Worm (Caenorhabditis elegans) whole organism, young adult: ENCODE data around the gene mes-4.

Source experiments
- B0019.2 ChIP-seq: fragments of 200-800 bp; sonication (Bioruptor generic); conservative IDR thresholded peaks from 2 replicates; pipeline ENCODE4 v1.3.6; 2022; ENCODE audit warnings: missing genetic modification reagents, missing genetic modification characterization, missing compliant biosample characterization
- B0261.1 ChIP-seq: sonication (generic microtip); optimal IDR thresholded peaks from 2 replicates; lab custom pipeline; 2016; ENCODE audit warnings: mild to moderate bottlenecking, missing genetic modification characterization, moderate library complexity, missing compliant biosample characterization
- C06A6.2 ChIP-seq: fragments of 200-800 bp; sonication (Bioruptor generic); conservative IDR thresholded peaks from 2 replicates; pipeline ENCODE4 v1.3.6; 2022; ENCODE audit warnings: missing genetic modification characterization, missing compliant biosample characterization
- F22D6.2 ChIP-seq: sonication (generic microtip); optimal IDR thresholded peaks from 2 replicates; lab custom pipeline; 2016; ENCODE audit warnings: mild to moderate bottlenecking, missing genetic modification characterization, missing compliant biosample characterization
- F23B12.7 ChIP-seq: sonication (generic microtip); optimal IDR thresholded peaks from 2 replicates; lab custom pipeline; 2017; ENCODE audit warnings: missing genetic modification characterization, mild to moderate bottlenecking, missing compliant biosample characterization, antibody characterized with exemption, moderate library complexity; ENCODE audit not compliant: insufficient read depth
- F39B2.1 ChIP-seq: fragments of 200-800 bp; sonication (Bioruptor generic); IDR thresholded peaks from 2 replicates; pipeline ENCODE4 v1.3.6; 2022; ENCODE audit warnings: missing genetic modification reagents, missing genetic modification characterization, missing compliant biosample characterization
- F57A8.1 ChIP-seq: fragments of 200-800 bp; sonication (Bioruptor generic); optimal IDR thresholded peaks from 2 replicates; lab custom pipeline; 2018; ENCODE audit warnings: mild to moderate bottlenecking, missing genetic modification characterization, moderate library complexity, missing compliant biosample characterization
- K12H6.12 ChIP-seq: fragments of 200-800 bp; sonication (Bioruptor generic); optimal IDR thresholded peaks from 2 replicates; lab custom pipeline; 2018; ENCODE audit warnings: mild to moderate bottlenecking, missing genetic modification characterization, missing compliant biosample characterization
- Y53G8AR.9 ChIP-seq: fragments of 200-800 bp; sonication (Bioruptor generic); conservative IDR thresholded peaks from 2 replicates; pipeline ENCODE4 v1.3.6; 2022; ENCODE audit warnings: missing genetic modification reagents, missing genetic modification characterization, missing compliant biosample characterization
- Y56A3A.18 ChIP-seq: fragments of 200-800 bp; sonication (Bioruptor generic); IDR thresholded peaks from 2 replicates; pipeline ENCODE4 v1.3.6; 2022; ENCODE audit warnings: missing genetic modification reagents, missing genetic modification characterization, missing compliant biosample characterization
- Y67H2A.10 ChIP-seq: fragments of 200-800 bp; sonication (Bioruptor generic); conservative IDR thresholded peaks from 2 replicates; pipeline ENCODE4 v1.3.6; 2022; ENCODE audit warnings: missing genetic modification reagents, missing genetic modification characterization, missing compliant biosample characterization
- Y79H2A.3 ChIP-seq: fragments of 200-800 bp; sonication (Bioruptor generic); conservative IDR thresholded peaks from 2 replicates; pipeline ENCODE4 v1.3.6; 2022; ENCODE audit warnings: missing genetic modification reagents, missing genetic modification characterization, missing compliant biosample characterization
- Y95B8A.8 ChIP-seq: fragments of 200-800 bp; sonication (Bioruptor generic); IDR thresholded peaks from 2 replicates; pipeline ENCODE4 v1.3.6; 2022; ENCODE audit warnings: missing genetic modification reagents, missing genetic modification characterization, missing compliant biosample characterization
- ama-1 ChIP-seq, 3 experiments: fragments of 150-350 bp in 1 of 3; sonication (generic microtip) in 2 of 3; optimal IDR thresholded peaks; 2 replicates each; lab custom pipeline; 2014 to 2018; ENCODE audit warnings: missing biosample characterization in 2 of 3, missing genetic modification characterization in 2 of 3, missing genetic modification reagents in 2 of 3
- atf-7 ChIP-seq: sonication (generic microtip); optimal IDR thresholded peaks from 2 replicates; lab custom pipeline; 2017; ENCODE audit warnings: mild to moderate bottlenecking, missing genetic modification characterization, missing compliant biosample characterization
- attf-3 ChIP-seq: fragments of 200-800 bp; sonication (Bioruptor generic); conservative IDR thresholded peaks from 2 replicates; pipeline ENCODE4 v1.3.6; 2022; ENCODE audit warnings: missing genetic modification reagents, missing genetic modification characterization, missing compliant biosample characterization
- attf-5 ChIP-seq: fragments of 200-800 bp; sonication (Bioruptor generic); optimal IDR thresholded peaks from 2 replicates; lab custom pipeline; 2018; ENCODE audit warnings: mild to moderate bottlenecking, missing genetic modification characterization, missing compliant biosample characterization
- attf-6 ChIP-seq: fragments of 200-800 bp; sonication (Bioruptor generic); IDR thresholded peaks from 2 replicates; pipeline ENCODE4 v1.3.6; 2022; ENCODE audit warnings: missing genetic modification reagents, missing genetic modification characterization, missing compliant biosample characterization
- bed-1 ChIP-seq: fragments of 200-800 bp; sonication (Bioruptor generic); IDR thresholded peaks from 2 replicates; pipeline ENCODE4 v1.3.6; 2022; ENCODE audit warnings: missing genetic modification reagents, missing genetic modification characterization, missing compliant biosample characterization
- cebp-2 ChIP-seq: fragments of 200-800 bp; sonication (Bioruptor generic); IDR thresholded peaks from 2 replicates; pipeline ENCODE4 v1.3.6; 2022; ENCODE audit warnings: missing genetic modification characterization, missing compliant biosample characterization
- chd-7 ChIP-seq: sonication (generic microtip); optimal IDR thresholded peaks from 2 replicates; lab custom pipeline; 2016; ENCODE audit warnings: mild to moderate bottlenecking, missing genetic modification characterization, moderate library complexity, missing compliant biosample characterization
- die-1 ChIP-seq: sonication (generic microtip); optimal IDR thresholded peaks from 2 replicates; lab custom pipeline; 2016; ENCODE audit warnings: missing genotype, mild to moderate bottlenecking, missing genetic modification characterization, missing compliant biosample characterization
- dox-1 ChIP-seq: fragments of 200-800 bp; sonication (Bioruptor generic); IDR thresholded peaks from 2 replicates; pipeline ENCODE4 v1.3.6; 2022; ENCODE audit warnings: missing genetic modification reagents, missing genetic modification characterization, missing compliant biosample characterization
- dpff-1 ChIP-seq: sonication (generic microtip); optimal IDR thresholded peaks from 2 replicates; lab custom pipeline; 2017; ENCODE audit warnings: mild to moderate bottlenecking, missing genetic modification characterization, missing compliant biosample characterization
- dpl-1 ChIP-seq: fragments of 150-350 bp; optimal IDR thresholded peaks from 2 replicates; lab custom pipeline; 2014; ENCODE audit warnings: missing biosample characterization, missing genetic modification reagents, missing genetic modification characterization
- efl-1 ChIP-seq: fragments of 150-350 bp; optimal IDR thresholded peaks from 2 replicates; lab custom pipeline; 2014; ENCODE audit warnings: missing biosample characterization, missing genetic modification reagents, missing genetic modification characterization
- egl-44 ChIP-seq: fragments of 200-800 bp; sonication (Bioruptor generic); IDR thresholded peaks from 2 replicates; pipeline ENCODE4 v1.3.6; 2022; ENCODE audit warnings: missing genetic modification reagents, missing genetic modification characterization, missing compliant biosample characterization
- ekl-4 ChIP-seq: fragments of 200-800 bp; sonication (Bioruptor generic); IDR thresholded peaks from 2 replicates; pipeline ENCODE4 v1.3.6; 2022; ENCODE audit warnings: missing genetic modification reagents, missing genetic modification characterization, missing compliant biosample characterization
- him-1 ChIP-seq: sonication (generic microtip); optimal IDR thresholded peaks from 2 replicates; lab custom pipeline; 2016; ENCODE audit warnings: missing genotype, missing genetic modification reagents, missing genetic modification characterization, missing compliant biosample characterization
- hsf-1 ChIP-seq: fragments of 200-800 bp; sonication (Bioruptor generic); IDR thresholded peaks from 2 replicates; pipeline ENCODE4 v1.3.6; 2022; ENCODE audit warnings: missing genetic modification reagents, missing genetic modification characterization, missing compliant biosample characterization
- lag-1 ChIP-seq: fragments of 200-800 bp; sonication (Bioruptor generic); IDR thresholded peaks from 2 replicates; pipeline ENCODE4 v1.3.6; 2022; ENCODE audit warnings: missing genetic modification reagents, missing genetic modification characterization, missing compliant biosample characterization
- let-526 ChIP-seq: fragments of 200-800 bp; sonication (Bioruptor generic); IDR thresholded peaks from 2 replicates; pipeline ENCODE4 v1.3.6; 2022; ENCODE audit warnings: missing genetic modification reagents, missing genetic modification characterization, missing compliant biosample characterization
- let-607 ChIP-seq, 2 experiments: fragments of 200-800 bp in 1 of 2; sonication (Bioruptor generic) in 1 of 2; sonication (generic microtip) in 1 of 2; optimal IDR thresholded peaks; 2 replicates each; lab custom pipeline; 2016 to 2018; ENCODE audit warnings: mild to moderate bottlenecking in 2 of 2, missing compliant biosample characterization in 2 of 2, missing genetic modification characterization in 2 of 2, moderate library complexity in 2 of 2, missing genotype in 1 of 2
- lin-40 ChIP-seq: sonication (generic microtip); optimal IDR thresholded peaks from 2 replicates; lab custom pipeline; 2016; ENCODE audit warnings: missing genetic modification characterization, mild to moderate bottlenecking, missing compliant biosample characterization, missing genotype, missing genetic modification reagents
- lin-54 ChIP-seq: fragments of 200-800 bp; sonication (Bioruptor generic); optimal IDR thresholded peaks from 2 replicates; lab custom pipeline; 2018; ENCODE audit warnings: mild to moderate bottlenecking, missing genetic modification characterization, missing compliant biosample characterization
- madf-10 ChIP-seq: sonication (generic microtip); optimal IDR thresholded peaks from 2 replicates; lab custom pipeline; 2016; ENCODE audit warnings: mild to moderate bottlenecking, missing genetic modification characterization, missing compliant biosample characterization
- madf-3 ChIP-seq: fragments of 200-800 bp; sonication (Bioruptor generic); IDR thresholded peaks from 2 replicates; pipeline ENCODE4 v1.3.6; 2022; ENCODE audit warnings: missing genetic modification reagents, missing genetic modification characterization, missing compliant biosample characterization
- madf-8 ChIP-seq: fragments of 200-800 bp; sonication (Bioruptor generic); conservative IDR thresholded peaks from 2 replicates; pipeline ENCODE4 v1.3.6; 2022; ENCODE audit warnings: missing genetic modification reagents, missing genetic modification characterization, missing compliant biosample characterization
- mcd-1 ChIP-seq: fragments of 200-800 bp; sonication (Bioruptor generic); IDR thresholded peaks from 2 replicates; pipeline ENCODE4 v1.3.6; 2022; ENCODE audit warnings: missing genetic modification reagents, missing genetic modification characterization, missing compliant biosample characterization
- mes-4 ChIP-seq: sonication (generic microtip); optimal IDR thresholded peaks from 2 replicates; lab custom pipeline; 2016; ENCODE audit warnings: missing genotype, missing genetic modification characterization, missing compliant biosample characterization
- mxl-1 ChIP-seq: sonication (generic microtip); optimal IDR thresholded peaks from 2 replicates; lab custom pipeline; 2016; ENCODE audit warnings: missing genetic modification characterization, missing compliant biosample characterization
- pha-4 ChIP-seq: fragments of 150-350 bp; sonication (generic microtip); optimal IDR thresholded peaks from 2 replicates; lab custom pipeline; 2014; ENCODE audit warnings: missing biosample characterization, missing genetic modification reagents, missing genetic modification characterization
- repo-1 ChIP-seq: sonication (generic microtip); optimal IDR thresholded peaks from 2 replicates; lab custom pipeline; 2017; ENCODE audit warnings: mild to moderate bottlenecking, missing genetic modification characterization, missing compliant biosample characterization
- rpc-1 ChIP-seq, 2 experiments: fragments of 150-350 bp in 1 of 2; sonication (generic microtip) in 1 of 2; optimal IDR thresholded peaks; 2 replicates each; lab custom pipeline; 2014 to 2018; ENCODE audit warnings: missing biosample characterization in 1 of 2, missing genetic modification characterization in 1 of 2, missing genetic modification reagents in 1 of 2, missing genotype in 1 of 2
- snpc-4 ChIP-seq, 5 experiments: fragments of 150-350 bp in 1 of 5; sonication (generic microtip) in 4 of 5; optimal IDR thresholded peaks; 2 replicates each; lab custom pipeline; 2014 to 2018; ENCODE audit warnings: missing genetic modification characterization in 5 of 5, missing biosample characterization in 3 of 5, antibody characterized with exemption in 2 of 5, mild to moderate bottlenecking in 2 of 5, missing compliant biosample characterization in 2 of 5, missing genotype in 2 of 5, moderate library complexity in 2 of 5, missing genetic modification reagents in 1 of 5
- tbx-9 ChIP-seq: sonication (generic microtip); optimal IDR thresholded peaks from 2 replicates; lab custom pipeline; 2016; ENCODE audit warnings: borderline replicate concordance, missing genetic modification characterization, inconsistent platforms, missing compliant biosample characterization
- unc-130 ChIP-seq: sonication (generic microtip); optimal IDR thresholded peaks from 2 replicates; lab custom pipeline; 2016; ENCODE audit warnings: missing genetic modification reagents, missing genetic modification characterization, missing compliant biosample characterization
- zfh-2 ChIP-seq: fragments of 200-800 bp; sonication (Bioruptor generic); conservative IDR thresholded peaks from 2 replicates; pipeline ENCODE4 v1.3.6; 2022; ENCODE audit warnings: missing genetic modification reagents, missing genetic modification characterization, missing compliant biosample characterization

Gene mes-4

DNA sequence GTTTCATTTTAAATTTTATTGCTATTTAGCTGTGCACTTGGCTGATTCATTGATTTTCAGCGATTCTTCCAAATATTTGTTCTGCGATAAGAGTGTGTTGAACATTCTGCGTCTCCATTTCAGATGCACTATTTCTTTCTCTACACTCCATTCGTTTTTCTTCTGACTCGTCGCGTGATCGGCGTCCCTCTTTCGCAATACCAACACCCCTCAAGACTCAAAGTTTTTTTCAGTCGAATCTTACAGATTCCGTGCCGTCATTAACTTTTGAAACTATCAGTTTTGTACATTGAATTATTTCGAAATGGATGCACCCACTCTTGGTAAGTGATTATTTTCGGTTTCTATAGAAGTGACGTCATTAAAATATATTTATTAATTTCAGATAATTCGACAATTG is 25.6 kb upstream of the mes-4 start, which contains the start of gene frm-10 (continued):
- peak; percentile 84 for TF ChIP-seq atf-7 (tag; lab: Kevin White, UChicago)
- TF ChIP-seq Y95B8A.8 = no peak
- no peak for TF ChIP-seq him-1
- no peak for TF ChIP-seq repo-1 (tag; lab: Kevin White, UChicago)
- no peak for TF ChIP-seq F57A8.1 (GFP tag; lab: Kevin White, UChicago)
- TF ChIP-seq madf-8 (GFP tag; lab: Robert Waterston, UW) = no peak
- no peak for TF ChIP-seq F22D6.2 (tag; lab: Kevin White, UChicago)
- no peak for TF ChIP-seq mes-4 (tag; lab: Kevin White, UChicago)
- TF ChIP-seq chd-7 (tag; lab: Kevin White, UChicago) = no peak
- TF ChIP-seq mcd-1 (GFP tag; lab: Robert Waterston, UW) = no peak; the same call in 1 of the 2 replicates
- TF ChIP-seq B0019.2 = no peak
- TF ChIP-seq let-607 (tag; optimal IDR thresholded peaks at IDR 0.05; lab: Kevin White, UChicago) = peak; percentile 40 to 79
- TF ChIP-seq K12H6.12 (tag; lab: Kevin White, UChicago) = no peak
- TF ChIP-seq lin-54 = no peak
- no peak for TF ChIP-seq mxl-1 (tag; lab: Kevin White, UChicago)
- peak; percentile 84; the same call in 1 of the 2 replicates for TF ChIP-seq dox-1 (GFP tag; lab: Robert Waterston, UW)
- peak; percentile 93 for TF ChIP-seq attf-5 (GFP tag; lab: Kevin White, UChicago)
- TF ChIP-seq F39B2.1 (GFP tag; lab: Robert Waterston, UW) = no peak
- no peak for TF ChIP-seq cebp-2 (GFP tag; lab: Robert Waterston, UW)
- TF ChIP-seq bed-1 (GFP tag; lab: Robert Waterston, UW) = no peak
- no peak for TF ChIP-seq Y67H2A.10 (GFP tag; lab: Robert Waterston, UW)
- TF ChIP-seq attf-6 (GFP tag; lab: Robert Waterston, UW) = no peak
- TF ChIP-seq ama-1 (optimal IDR thresholded peaks at IDR 0.05; lab: Kevin White, UChicago) = no peak
- no peak for TF ChIP-seq ama-1 (GFP tag; optimal IDR thresholded peaks at IDR 0.05; lab: Kevin White, UChicago)
- no peak for TF ChIP-seq hsf-1 (GFP tag; lab: Robert Waterston, UW)
- peak; percentile 69 for TF ChIP-seq lin-40 (tag; lab: Kevin White, UChicago)
- TF ChIP-seq Y53G8AR.9 (GFP tag; lab: Robert Waterston, UW) = no peak
- TF ChIP-seq Y56A3A.18 (GFP tag; lab: Robert Waterston, UW) = no peak
- no peak for TF ChIP-seq unc-130 (GFP tag; lab: Kevin White, UChicago)
- no peak for TF ChIP-seq ekl-4 (GFP tag; lab: Robert Waterston, UW)
- no peak for TF ChIP-seq efl-1 (GFP tag; lab: Kevin White, UChicago)
- 0 out of 2 replicates have a peak, but pooled peaks have one; percentile 34 for TF ChIP-seq attf-3 (GFP tag; lab: Robert Waterston, UW)
- TF ChIP-seq lag-1 = no peak
- no peak for TF ChIP-seq dpff-1 (tag; lab: Kevin White, UChicago)
- no peak for TF ChIP-seq dpl-1 (GFP tag; lab: Kevin White, UChicago)
- peak; percentile 34 for TF ChIP-seq pha-4 (tag; lab: Kevin White, UChicago)
- TF ChIP-seq F23B12.7 (tag; lab: Kevin White, UChicago) = no peak
- TF ChIP-seq madf-10 = peak; percentile 74
- TF ChIP-seq Y79H2A.3 (GFP tag; lab: Robert Waterston, UW) = no peak
- no peak for TF ChIP-seq zfh-2 (GFP tag; lab: Robert Waterston, UW)
- TF ChIP-seq snpc-4 (GFP tag; optimal IDR thresholded peaks at IDR 0.05; lab: Kevin White, UChicago) = no peak
- peak in 2 of 4 experiments; percentile 45 to 59 for TF ChIP-seq snpc-4 (tag; optimal IDR thresholded peaks at IDR 0.05; lab: Kevin White, UChicago)
- no peak for TF ChIP-seq tbx-9 (tag; lab: Kevin White, UChicago)
- no peak for TF ChIP-seq madf-3 (GFP tag; lab: Robert Waterston, UW)
- peak; percentile 68; the same call in 1 of the 2 replicates for TF ChIP-seq egl-44 (GFP tag; lab: Robert Waterston, UW)
- no peak for TF ChIP-seq let-526
- TF ChIP-seq rpc-1 (optimal IDR thresholded peaks at IDR 0.05; lab: Kevin White, UChicago) = no peak
- TF ChIP-seq rpc-1 (tag; optimal IDR thresholded peaks at IDR 0.05; lab: Kevin White, UChicago) = no peak
- TF ChIP-seq C06A6.2 (GFP tag; lab: Robert Waterston, UW) = peak; percentile 51; the same call in 1 of the 2 replicates
- TF ChIP-seq die-1 (tag; lab: Kevin White, UChicago) = no peak
- no peak for TF ChIP-seq B0261.1 (tag; lab: Kevin White, UChicago)
